Worm (Caenorhabditis elegans) whole organism, young adult: Measurements from ENCODE around the gene unc-27.
A peak's percentile ranks its signal among the peaks of the same experiment; 100 is the strongest.

Experiments used
- B0261.1 ChIP-seq: sonication (generic microtip); optimal IDR thresholded peaks from 2 replicates; lab custom pipeline; 2016; ENCODE audit warnings: mild to moderate bottlenecking, missing genetic modification characterization, moderate library complexity, missing compliant biosample characterization
- B0336.3 ChIP-seq: fragments of 200-800 bp; sonication (Bioruptor generic); IDR thresholded peaks from 2 replicates; pipeline ENCODE4 v1.3.6; 2022; ENCODE audit warnings: missing genetic modification characterization, missing compliant biosample characterization
- D2030.7 ChIP-seq: fragments of 200-800 bp; sonication (Bioruptor generic); IDR thresholded peaks from 2 replicates; pipeline ENCODE4 v1.3.6; 2022; ENCODE audit warnings: missing genetic modification reagents, missing genetic modification characterization, missing compliant biosample characterization
- F33H1.4 ChIP-seq: fragments of 200-800 bp; sonication (Bioruptor generic); IDR thresholded peaks from 2 replicates; pipeline ENCODE4 v1.3.6; 2022; ENCODE audit warnings: missing genetic modification reagents, missing genetic modification characterization, missing compliant biosample characterization
- K12H6.12 ChIP-seq: fragments of 200-800 bp; sonication (Bioruptor generic); optimal IDR thresholded peaks from 2 replicates; lab custom pipeline; 2018; ENCODE audit warnings: mild to moderate bottlenecking, missing genetic modification characterization, missing compliant biosample characterization
- T07F8.4 ChIP-seq: sonication (generic microtip); optimal IDR thresholded peaks from 2 replicates; lab custom pipeline; 2016; ENCODE audit warnings: mild to moderate bottlenecking, missing genetic modification characterization, moderate library complexity, missing compliant biosample characterization
- Y79H2A.3 ChIP-seq: fragments of 200-800 bp; sonication (Bioruptor generic); conservative IDR thresholded peaks from 2 replicates; pipeline ENCODE4 v1.3.6; 2022; ENCODE audit warnings: missing genetic modification reagents, missing genetic modification characterization, missing compliant biosample characterization
- aptf-2 ChIP-seq: fragments of 200-800 bp; sonication (Bioruptor generic); conservative IDR thresholded peaks from 2 replicates; pipeline ENCODE4 v1.3.6; 2022; ENCODE audit warnings: missing genetic modification reagents, missing genetic modification characterization, missing compliant biosample characterization
- atf-7 ChIP-seq: sonication (generic microtip); optimal IDR thresholded peaks from 2 replicates; lab custom pipeline; 2017; ENCODE audit warnings: mild to moderate bottlenecking, missing genetic modification characterization, missing compliant biosample characterization
- athp-1 ChIP-seq: sonication (generic microtip); optimal IDR thresholded peaks from 2 replicates; lab custom pipeline; 2017; ENCODE audit warnings: mild to moderate bottlenecking, missing genetic modification characterization, missing compliant biosample characterization
- attf-5 ChIP-seq: fragments of 200-800 bp; sonication (Bioruptor generic); optimal IDR thresholded peaks from 2 replicates; lab custom pipeline; 2018; ENCODE audit warnings: mild to moderate bottlenecking, missing genetic modification characterization, missing compliant biosample characterization
- cebp-1 ChIP-seq, 2 experiments: fragments of 200-800 bp in 1 of 2; sonication (Bioruptor generic) in 1 of 2; sonication (generic microtip) in 1 of 2; IDR thresholded peaks in 1 of 2; optimal IDR thresholded peaks in 1 of 2; 2 replicates each; pipeline versions ENCODE4 v1.3.6 to Lab custom; 2017 to 2022; ENCODE audit warnings: missing compliant biosample characterization in 2 of 2, missing genetic modification characterization in 2 of 2, mild to moderate bottlenecking in 1 of 2, missing genetic modification reagents in 1 of 2, moderate library complexity in 1 of 2
- ceh-58 ChIP-seq: fragments of 200-800 bp; sonication (Bioruptor generic); IDR thresholded peaks from 2 replicates; pipeline ENCODE4 v1.3.6; 2022; ENCODE audit warnings: missing genetic modification characterization, missing compliant biosample characterization
- dox-1 ChIP-seq: fragments of 200-800 bp; sonication (Bioruptor generic); IDR thresholded peaks from 2 replicates; pipeline ENCODE4 v1.3.6; 2022; ENCODE audit warnings: missing genetic modification reagents, missing genetic modification characterization, missing compliant biosample characterization
- egrh-3 ChIP-seq: fragments of 200-800 bp; sonication (Bioruptor generic); IDR thresholded peaks from 2 replicates; pipeline ENCODE4 v1.3.6; 2022; ENCODE audit warnings: missing genetic modification reagents, missing genetic modification characterization, missing compliant biosample characterization
- ekl-4 ChIP-seq: fragments of 200-800 bp; sonication (Bioruptor generic); IDR thresholded peaks from 2 replicates; pipeline ENCODE4 v1.3.6; 2022; ENCODE audit warnings: missing genetic modification reagents, missing genetic modification characterization, missing compliant biosample characterization
- him-1 ChIP-seq: sonication (generic microtip); optimal IDR thresholded peaks from 2 replicates; lab custom pipeline; 2016; ENCODE audit warnings: missing genotype, missing genetic modification reagents, missing genetic modification characterization, missing compliant biosample characterization
- hmg-1.2 ChIP-seq: fragments of 200-800 bp; sonication (Bioruptor generic); IDR thresholded peaks from 2 replicates; pipeline ENCODE4 v1.3.6; 2022; ENCODE audit warnings: missing genetic modification reagents, missing genetic modification characterization, missing compliant biosample characterization
- hmg-20 ChIP-seq: fragments of 200-800 bp; sonication (Bioruptor generic); IDR thresholded peaks from 2 replicates; pipeline ENCODE4 v1.3.6; 2022; ENCODE audit warnings: missing genetic modification reagents, missing genetic modification characterization, missing compliant biosample characterization
- lin-26 ChIP-seq: fragments of 200-800 bp; sonication (Bioruptor generic); IDR thresholded peaks from 2 replicates; pipeline ENCODE4 v1.3.6; 2022; ENCODE audit warnings: missing genetic modification reagents, missing genetic modification characterization, missing compliant biosample characterization
- lin-35 ChIP-seq, 3 experiments: fragments of 150-350 bp in 2 of 3; sonication (generic microtip) in 1 of 3; optimal IDR thresholded peaks; 2 replicates each; lab custom pipeline; 2014 to 2018; ENCODE audit warnings: missing biosample characterization in 3 of 3, missing genetic modification characterization in 3 of 3, missing genetic modification reagents in 3 of 3
- lin-40 ChIP-seq: sonication (generic microtip); optimal IDR thresholded peaks from 2 replicates; lab custom pipeline; 2016; ENCODE audit warnings: missing genetic modification characterization, mild to moderate bottlenecking, missing compliant biosample characterization, missing genotype, missing genetic modification reagents
- lin-54 ChIP-seq: fragments of 200-800 bp; sonication (Bioruptor generic); optimal IDR thresholded peaks from 2 replicates; lab custom pipeline; 2018; ENCODE audit warnings: mild to moderate bottlenecking, missing genetic modification characterization, missing compliant biosample characterization
- lsl-1 ChIP-seq: fragments of 200-800 bp; sonication (Bioruptor generic); optimal IDR thresholded peaks from 2 replicates; lab custom pipeline; 2018; ENCODE audit warnings: mild to moderate bottlenecking, missing genetic modification characterization, moderate library complexity, missing compliant biosample characterization
- mcd-1 ChIP-seq: fragments of 200-800 bp; sonication (Bioruptor generic); IDR thresholded peaks from 2 replicates; pipeline ENCODE4 v1.3.6; 2022; ENCODE audit warnings: missing genetic modification reagents, missing genetic modification characterization, missing compliant biosample characterization
- mes-4 ChIP-seq: sonication (generic microtip); optimal IDR thresholded peaks from 2 replicates; lab custom pipeline; 2016; ENCODE audit warnings: missing genotype, missing genetic modification characterization, missing compliant biosample characterization
- nfya-1 ChIP-seq: sonication (generic microtip); optimal IDR thresholded peaks from 2 replicates; lab custom pipeline; 2017; ENCODE audit warnings: antibody characterized with exemption, missing compliant biosample characterization, missing genetic modification characterization, borderline replicate concordance; ENCODE audit not compliant: insufficient read depth
- nfyb-1 ChIP-seq: fragments of 200-800 bp; sonication (Bioruptor generic); IDR thresholded peaks from 2 replicates; pipeline ENCODE4 v1.3.6; 2022; ENCODE audit warnings: missing genetic modification reagents, missing genetic modification characterization, missing compliant biosample characterization
- nhr-120 ChIP-seq: fragments of 200-800 bp; sonication (Bioruptor generic); IDR thresholded peaks from 2 replicates; pipeline ENCODE4 v1.3.6; 2022; ENCODE audit warnings: missing genetic modification characterization, missing compliant biosample characterization
- nhr-179 ChIP-seq: sonication (generic microtip); optimal IDR thresholded peaks from 2 replicates; lab custom pipeline; 2016; ENCODE audit warnings: mild to moderate bottlenecking, missing genetic modification characterization, missing compliant biosample characterization
- nhr-80 ChIP-seq: sonication (generic microtip); optimal IDR thresholded peaks from 2 replicates; lab custom pipeline; 2016; ENCODE audit warnings: missing genetic modification characterization, missing compliant biosample characterization
- rcor-1 ChIP-seq: fragments of 200-800 bp; sonication (Bioruptor generic); IDR thresholded peaks from 2 replicates; pipeline ENCODE4 v1.3.6; 2022; ENCODE audit warnings: missing genetic modification reagents, missing genetic modification characterization, missing compliant biosample characterization
- rec-8 ChIP-seq, 2 experiments: sonication (generic microtip); optimal IDR thresholded peaks; 2 replicates each; lab custom pipeline; 2016; ENCODE audit warnings: mild to moderate bottlenecking in 2 of 2, missing genetic modification characterization in 2 of 2, missing genetic modification reagents in 2 of 2, missing genotype in 2 of 2, missing biosample characterization in 1 of 2, missing compliant biosample characterization in 1 of 2, moderate library complexity in 1 of 2
- sea-2 ChIP-seq: fragments of 200-800 bp; sonication (Bioruptor generic); IDR thresholded peaks from 2 replicates; pipeline ENCODE4 v1.3.6; 2022; ENCODE audit warnings: missing genetic modification characterization, missing compliant biosample characterization
- snpc-4 ChIP-seq, 5 experiments: fragments of 150-350 bp in 1 of 5; sonication (generic microtip) in 4 of 5; optimal IDR thresholded peaks; 2 replicates each; lab custom pipeline; 2014 to 2018; ENCODE audit warnings: missing genetic modification characterization in 5 of 5, missing biosample characterization in 3 of 5, antibody characterized with exemption in 2 of 5, mild to moderate bottlenecking in 2 of 5, missing compliant biosample characterization in 2 of 5, missing genotype in 2 of 5, moderate library complexity in 2 of 5, missing genetic modification reagents in 1 of 5
- tbp1 ChIP-seq: fragments of 200-800 bp; sonication (Bioruptor generic); optimal IDR thresholded peaks from 2 replicates; lab custom pipeline; 2018; ENCODE audit warnings: mild to moderate bottlenecking, missing genetic modification characterization, missing compliant biosample characterization
- zfh-2 ChIP-seq: fragments of 200-800 bp; sonication (Bioruptor generic); conservative IDR thresholded peaks from 2 replicates; pipeline ENCODE4 v1.3.6; 2022; ENCODE audit warnings: missing genetic modification reagents, missing genetic modification characterization, missing compliant biosample characterization

unc-27 gene

ce11 chrX:8805475-8805874, 16.2 kb downstream of the unc-27 start:
- TF ChIP-seq nhr-120 (GFP tag; lab: Robert Waterston, UW), result no peak
- no peak for TF ChIP-seq mes-4 (tag; lab: Kevin White, UChicago)
- TF ChIP-seq zfh-2 (GFP tag; lab: Robert Waterston, UW), result peak; percentile 95
- TF ChIP-seq ceh-58 (GFP tag; lab: Robert Waterston, UW), result no peak
- no peak for TF ChIP-seq lsl-1 (GFP tag; lab: Kevin White, UChicago)
- 0 out of 2 replicates have a peak, but pooled peaks have one; percentile 16 for TF ChIP-seq hmg-1.2 (GFP tag; lab: Robert Waterston, UW)
- TF ChIP-seq rec-8 (tag; optimal IDR thresholded peaks at IDR 0.05; lab: Kevin White, UChicago), result no peak
- peak; percentile 95 for TF ChIP-seq egrh-3 (GFP tag; lab: Robert Waterston, UW)
- TF ChIP-seq, all 124 proteins: peak for 3

- TF ChIP-seq aptf-2 (GFP tag; lab: Robert Waterston, UW), result no peak
- TF ChIP-seq lin-54 (GFP tag; lab: Kevin White, UChicago), result no peak
- no peak for TF ChIP-seq him-1 (tag; lab: Kevin White, UChicago)
- TF ChIP-seq athp-1 (tag; lab: Kevin White, UChicago), result peak; percentile 20
- TF ChIP-seq D2030.7 (GFP tag; lab: Robert Waterston, UW), result no peak
- TF ChIP-seq lin-40 (tag; lab: Kevin White, UChicago), result peak; percentile 46
- TF ChIP-seq rcor-1 (GFP tag; lab: Robert Waterston, UW), result no peak
- no peak for TF ChIP-seq nhr-179 (tag; lab: Kevin White, UChicago)
- TF ChIP-seq lin-35 (GFP tag; optimal IDR thresholded peaks at IDR 0.05; lab: Kevin White, UChicago), result peak in 1 of 3 experiments; percentile 21
- TF ChIP-seq cebp-1 (GFP tag; IDR thresholded peaks at IDR 0.05; lab: Robert Waterston, UW), result no peak
- TF ChIP-seq cebp-1 (tag; optimal IDR thresholded peaks at IDR 0.05; lab: Kevin White, UChicago), result peak; percentile 63
- TF ChIP-seq hmg-20 (GFP tag; lab: Robert Waterston, UW), result peak; percentile 9; the same call in 1 of the 2 replicates
- TF ChIP-seq snpc-4 (GFP tag; optimal IDR thresholded peaks at IDR 0.05; lab: Kevin White, UChicago), result no peak
- TF ChIP-seq snpc-4 (tag; optimal IDR thresholded peaks at IDR 0.05; lab: Kevin White, UChicago), result peak in 1 of 4 experiments; percentile 32
- TF ChIP-seq attf-5 (GFP tag; lab: Kevin White, UChicago), result peak; percentile 68
- no peak for TF ChIP-seq F33H1.4 (GFP tag; lab: Robert Waterston, UW)
- peak; percentile 90 for TF ChIP-seq egrh-3 (GFP tag; lab: Robert Waterston, UW)
- peak; percentile 97 for TF ChIP-seq zfh-2 (GFP tag; lab: Robert Waterston, UW)
- TF ChIP-seq nfyb-1 (GFP tag; lab: Robert Waterston, UW), result 0 out of 2 replicates have a peak, but pooled peaks have one; percentile 25
- TF ChIP-seq dox-1 (GFP tag; lab: Robert Waterston, UW), result peak; percentile 71
- peak; percentile 69 for TF ChIP-seq hmg-1.2 (GFP tag; lab: Robert Waterston, UW)
- TF ChIP-seq mcd-1 (GFP tag; lab: Robert Waterston, UW), result peak; percentile 33; the same call in 1 of the 2 replicates
- peak; percentile 56 for TF ChIP-seq B0336.3
- no peak for TF ChIP-seq ekl-4
- peak; percentile 20 for TF ChIP-seq tbp1
- TF ChIP-seq K12H6.12 (tag; lab: Kevin White, UChicago), result peak; percentile 76
- peak; percentile 42 for TF ChIP-seq atf-7 (tag; lab: Kevin White, UChicago)
- TF ChIP-seq nhr-80 (tag; lab: Kevin White, UChicago), result peak; percentile 30
Measured at ce11 chrX:8806070-8806799, 17.0 kb downstream of the unc-27 start, which contains the start of gene R04E5.8. R04E5.8 (minus strand) TSS chrX:8806120.

ce11 chrX:8808740-8809139, 19.5 kb downstream of the unc-27 start:
- TF ChIP-seq T07F8.4 (tag; lab: Kevin White, UChicago) (no peak), lin-26 (GFP tag; lab: Robert Waterston, UW) (no peak), Y79H2A.3 (GFP tag; lab: Robert Waterston, UW) (no peak), nfya-1 (tag; lab: Kevin White, UChicago) (no peak), sea-2 (no peak), B0261.1 (tag; lab: Kevin White, UChicago) (no peak)
